Fruit fly (Drosophila melanogaster) whole organism, embryonic: ENCODE data around the gene CG42784.
A peak's percentile ranks its signal among the peaks of the same experiment; 100 is the strongest.

Experiments used
- Ada2b ChIP-seq: fragments of 200-800 bp; sonication (Bioruptor generic); IDR thresholded peaks from 2 replicates; pipeline ENCODE4 v1.3.6; 2022; ENCODE audit warnings: missing biosample characterization, missing genetic modification characterization
- Atf6 ChIP-seq: fragments of 200-800 bp; sonication (Bioruptor generic); IDR thresholded peaks from 2 replicates; pipeline ENCODE4 v1.3.6; 2022; ENCODE audit warnings: missing biosample characterization, missing genetic modification characterization
- Bgb ChIP-seq: fragments of 200-800 bp; sonication (Bioruptor generic); IDR thresholded peaks from 2 replicates; pipeline ENCODE4 v1.3.6; 2022; ENCODE audit warnings: missing biosample characterization, missing genetic modification characterization; ENCODE audit not compliant: partially characterized antibody
- CG10147 ChIP-seq: fragments of 200-800 bp; sonication (Bioruptor generic); optimal IDR thresholded peaks from 2 replicates; lab custom pipeline; 2019; ENCODE audit warnings: missing biosample characterization, mild to moderate bottlenecking, missing genetic modification characterization, moderate library complexity
- CG1024 ChIP-seq: fragments of 200-800 bp; sonication (Bioruptor generic); IDR thresholded peaks from 2 replicates; pipeline ENCODE4 v1.3.6; 2022; ENCODE audit warnings: missing biosample characterization, missing genetic modification characterization
- CG11504 ChIP-seq: fragments of 200-800 bp; sonication (Bioruptor generic); optimal IDR thresholded peaks from 3 replicates; lab custom pipeline; 2019; ENCODE audit warnings: missing biosample characterization, mild to moderate bottlenecking, missing genetic modification characterization, moderate library complexity
- CG12155 ChIP-seq: fragments of 200-800 bp; sonication (Bioruptor generic); optimal IDR thresholded peaks from 3 replicates; lab custom pipeline; 2016; ENCODE audit warnings: missing biosample characterization, missing genetic modification characterization
- CG12299 ChIP-seq: fragments of 200-800 bp; sonication (Bioruptor generic); optimal IDR thresholded peaks from 2 replicates; lab custom pipeline; 2018; ENCODE audit warnings: missing biosample characterization, mild to moderate bottlenecking, missing genetic modification characterization
- CG15269 ChIP-seq: fragments of 200-800 bp; sonication (Bioruptor generic); optimal IDR thresholded peaks from 2 replicates; lab custom pipeline; 2018; ENCODE audit warnings: missing biosample characterization, mild to moderate bottlenecking, missing genetic modification characterization, moderate library complexity
- CG15601 ChIP-seq: fragments of 200-800 bp; sonication (Bioruptor generic); optimal IDR thresholded peaks from 3 replicates; lab custom pipeline; 2019; ENCODE audit warnings: missing biosample characterization, mild to moderate bottlenecking, missing genetic modification characterization, moderate library complexity
- CG17361 ChIP-seq: fragments of 200-800 bp; sonication (Bioruptor generic); IDR thresholded peaks from 3 replicates; pipeline ENCODE4 v1.3.6; 2022; ENCODE audit warnings: missing biosample characterization, missing genetic modification characterization
- CG17912 ChIP-seq: fragments of 200-800 bp; sonication (Bioruptor generic); optimal IDR thresholded peaks from 2 replicates; lab custom pipeline; 2018; ENCODE audit warnings: missing biosample characterization, mild to moderate bottlenecking, missing genetic modification characterization
- CG3407 ChIP-seq: fragments of 200-800 bp; sonication (Bioruptor generic); optimal IDR thresholded peaks from 2 replicates; lab custom pipeline; 2018; ENCODE audit warnings: missing biosample characterization, mild to moderate bottlenecking, missing genetic modification characterization
- CG4404 ChIP-seq: fragments of 200-800 bp; sonication (Bioruptor generic); IDR thresholded peaks from 2 replicates; pipeline ENCODE4 v1.3.6; 2022; ENCODE audit warnings: missing biosample characterization, missing genetic modification characterization
- CG6683 ChIP-seq: fragments of 200-800 bp; sonication (Bioruptor generic); optimal IDR thresholded peaks from 2 replicates; lab custom pipeline; 2017; ENCODE audit warnings: missing biosample characterization, mild to moderate bottlenecking, missing genetic modification characterization, missing genetic modification reagents
- CG8290 ChIP-seq, 3 experiments: fragments of 200-800 bp; sonication (Bioruptor generic); optimal IDR thresholded peaks; 2 replicates each; lab custom pipeline; 2016 to 2019; ENCODE audit warnings: missing biosample characterization in 3 of 3, missing genetic modification characterization in 3 of 3, mild to moderate bottlenecking in 2 of 3, moderate library complexity in 1 of 3
- CG8924 ChIP-seq: fragments of 200-800 bp; optimal IDR thresholded peaks from 3 replicates; lab custom pipeline; 2019; ENCODE audit warnings: missing biosample characterization, mild to moderate bottlenecking, missing genetic modification characterization, moderate library complexity
- CG8944 ChIP-seq: fragments of 200-800 bp; sonication (Bioruptor generic); optimal IDR thresholded peaks from 3 replicates; lab custom pipeline; 2016; ENCODE audit warnings: missing biosample characterization, missing genetic modification characterization
- CG9609 ChIP-seq: fragments of 200-800 bp; sonication (Bioruptor generic); optimal IDR thresholded peaks from 3 replicates; lab custom pipeline; 2016; ENCODE audit warnings: missing biosample characterization, missing genetic modification characterization
- Dref ChIP-seq: fragments of 200-800 bp; sonication (Bioruptor generic); IDR thresholded peaks from 2 replicates; pipeline ENCODE4 v1.3.6; 2022; ENCODE audit warnings: missing biosample characterization, missing genetic modification characterization
- Fer3 ChIP-seq: fragments of 200-800 bp; sonication (Bioruptor generic); optimal IDR thresholded peaks from 2 replicates; lab custom pipeline; 2018; ENCODE audit warnings: missing biosample characterization, mild to moderate bottlenecking, missing genetic modification characterization, moderate library complexity
- Gug ChIP-seq: fragments of 200-800 bp; sonication (Bioruptor generic); IDR thresholded peaks from 4 replicates; pipeline ENCODE4 v1.3.6; 2022; ENCODE audit warnings: missing biosample characterization, missing genetic modification characterization
- HLH4C ChIP-seq: fragments of 200-800 bp; sonication (Bioruptor generic); IDR thresholded peaks from 3 replicates; pipeline ENCODE4 v1.3.6; 2022; ENCODE audit warnings: missing biosample characterization, missing genetic modification characterization; ENCODE audit not compliant: partially characterized antibody
- Hr51 ChIP-seq, 2 experiments: fragments of 200-800 bp; sonication (Bioruptor generic); optimal IDR thresholded peaks; 2 replicates in 1 of 2; 3 replicates in 1 of 2; lab custom pipeline; 2016 to 2018; ENCODE audit warnings: missing biosample characterization in 2 of 2, missing genetic modification characterization in 2 of 2, mild to moderate bottlenecking in 1 of 2, moderate library complexity in 1 of 2
- Lim3 ChIP-seq: fragments of 200-800 bp; sonication (Bioruptor generic); IDR thresholded peaks from 2 replicates; pipeline ENCODE4 v1.3.6; 2022; ENCODE audit warnings: missing biosample characterization, missing genetic modification characterization
- Lpt ChIP-seq: fragments of >200 bp; optimal IDR thresholded peaks from 2 replicates; lab custom pipeline; 2018; ENCODE audit warnings: missing biosample characterization, missing genetic modification characterization
- Meics ChIP-seq: fragments of 200-800 bp; sonication (Bioruptor generic); optimal IDR thresholded peaks from 2 replicates; lab custom pipeline; 2017; ENCODE audit warnings: missing biosample characterization, mild to moderate bottlenecking, missing genetic modification characterization
- Pdp1 ChIP-seq, 2 experiments: fragments of 200-800 bp; sonication (Bioruptor generic); optimal IDR thresholded peaks; 3 replicates each; lab custom pipeline; 2016; ENCODE audit warnings: missing biosample characterization in 2 of 2, missing genetic modification characterization in 2 of 2, mild to moderate bottlenecking in 1 of 2, moderate library complexity in 1 of 2
- Ravus ChIP-seq: fragments of 200-800 bp; sonication (Bioruptor generic); IDR thresholded peaks from 2 replicates; pipeline ENCODE4 v1.3.6; 2022; ENCODE audit warnings: missing biosample characterization, missing genetic modification characterization
- Rfx ChIP-seq: fragments of 200-800 bp; sonication (Bioruptor generic); IDR thresholded peaks from 2 replicates; pipeline ENCODE4 v1.3.6; 2022; ENCODE audit warnings: missing biosample characterization, missing genetic modification characterization
- YL-1 ChIP-seq: fragments of 200-800 bp; sonication (Bioruptor generic); optimal IDR thresholded peaks from 3 replicates; lab custom pipeline; 2017; ENCODE audit warnings: missing biosample characterization, mild to moderate bottlenecking, missing genetic modification characterization
- al ChIP-seq: fragments of 200-800 bp; sonication (Bioruptor generic); IDR thresholded peaks from 2 replicates; pipeline ENCODE4 v1.3.6; 2022; ENCODE audit warnings: missing biosample characterization, missing genetic modification characterization
- bigmax ChIP-seq: fragments of 200-800 bp; sonication (Bioruptor generic); optimal IDR thresholded peaks from 2 replicates; lab custom pipeline; 2018; ENCODE audit warnings: missing biosample characterization, mild to moderate bottlenecking, missing genetic modification characterization
- disco-r ChIP-seq: fragments of 200-800 bp; sonication (Bioruptor generic); optimal IDR thresholded peaks from 2 replicates; lab custom pipeline; 2016; ENCODE audit warnings: missing biosample characterization, missing genetic modification characterization
- dmrt99B ChIP-seq: fragments of 200-800 bp; sonication (Bioruptor generic); optimal IDR thresholded peaks from 2 replicates; lab custom pipeline; 2018; ENCODE audit warnings: missing biosample characterization, mild to moderate bottlenecking, missing genetic modification characterization, moderate library complexity
- esg ChIP-seq: fragments of 200-800 bp; sonication (Bioruptor generic); conservative IDR thresholded peaks from 2 replicates; pipeline ENCODE4 v1.3.6; 2022; ENCODE audit warnings: missing biosample characterization, missing genetic modification characterization
- ftz-f1 ChIP-seq: fragments of 200-800 bp; sonication (Bioruptor generic); optimal IDR thresholded peaks from 2 replicates; lab custom pipeline; 2016; ENCODE audit warnings: missing biosample characterization, missing genetic modification characterization
- gt ChIP-seq: fragments of 200-800 bp; sonication (Bioruptor generic); IDR thresholded peaks from 2 replicates; pipeline ENCODE4 v1.3.6; 2022; ENCODE audit warnings: missing biosample characterization, missing genetic modification characterization
- mirr ChIP-seq: fragments of 200-800 bp; sonication (Bioruptor generic); optimal IDR thresholded peaks from 3 replicates; lab custom pipeline; 2018; ENCODE audit warnings: missing biosample characterization, mild to moderate bottlenecking, missing genetic modification characterization
- pfk ChIP-seq: fragments of 200-800 bp; sonication (Bioruptor generic); optimal IDR thresholded peaks from 2 replicates; lab custom pipeline; 2018; ENCODE audit warnings: missing biosample characterization, mild to moderate bottlenecking, missing genetic modification characterization, moderate library complexity
- ranshi ChIP-seq: fragments of 200-800 bp; sonication (Bioruptor generic); IDR thresholded peaks from 2 replicates; pipeline ENCODE4 v1.3.6; 2022; ENCODE audit warnings: missing biosample characterization, missing genetic modification characterization
- row ChIP-seq: fragments of 200-800 bp; sonication (Bioruptor generic); IDR thresholded peaks from 3 replicates; pipeline ENCODE4 v1.3.6; 2022; ENCODE audit warnings: missing biosample characterization, missing genetic modification characterization
- sc ChIP-seq, 3 experiments: fragments of >200 bp in 2 of 3; fragments of 200-800 bp in 1 of 3; sonication (Bioruptor generic) in 1 of 3; optimal IDR thresholded peaks; 2 replicates in 2 of 3; 3 replicates in 1 of 3; lab custom pipeline; 2017; ENCODE audit warnings: mild to moderate bottlenecking in 1 of 3, missing biosample characterization in 1 of 3, missing genetic modification characterization in 1 of 3, missing genetic modification reagents in 1 of 3
- sisA ChIP-seq: fragments of 200-800 bp; sonication (Bioruptor generic); IDR thresholded peaks from 2 replicates; pipeline ENCODE4 v1.3.6; 2022; ENCODE audit warnings: missing biosample characterization, missing genetic modification characterization
- sob ChIP-seq: fragments of 200-800 bp; sonication (Bioruptor generic); IDR thresholded peaks from 2 replicates; pipeline ENCODE4 v1.3.6; 2022; ENCODE audit warnings: missing biosample characterization, missing genetic modification characterization
- tio ChIP-seq: fragments of 200-800 bp; sonication (Bioruptor generic); optimal IDR thresholded peaks from 2 replicates; lab custom pipeline; 2017; ENCODE audit warnings: missing biosample characterization, missing genetic modification characterization, inconsistent platforms
- toy ChIP-seq: fragments of 200-800 bp; sonication (Bioruptor generic); IDR thresholded peaks from 2 replicates; pipeline ENCODE4 v1.3.6; 2022; ENCODE audit warnings: missing biosample characterization, missing genetic modification characterization
- ttk ChIP-seq: fragments of 200-800 bp; sonication (Bioruptor generic); IDR thresholded peaks from 2 replicates; pipeline ENCODE4 v2.1.2; 2022; ENCODE audit warnings: missing biosample characterization, missing genetic modification characterization
- tx ChIP-seq: fragments of 200-800 bp; sonication (Bioruptor generic); optimal IDR thresholded peaks from 2 replicates; lab custom pipeline; 2016; ENCODE audit warnings: missing biosample characterization, missing genetic modification characterization
- zfh2 ChIP-seq: fragments of 200-800 bp; sonication (Bioruptor generic); optimal IDR thresholded peaks from 2 replicates; lab custom pipeline; 2016; ENCODE audit warnings: missing biosample characterization, missing genetic modification characterization

The CG42784 gene

DNA sequence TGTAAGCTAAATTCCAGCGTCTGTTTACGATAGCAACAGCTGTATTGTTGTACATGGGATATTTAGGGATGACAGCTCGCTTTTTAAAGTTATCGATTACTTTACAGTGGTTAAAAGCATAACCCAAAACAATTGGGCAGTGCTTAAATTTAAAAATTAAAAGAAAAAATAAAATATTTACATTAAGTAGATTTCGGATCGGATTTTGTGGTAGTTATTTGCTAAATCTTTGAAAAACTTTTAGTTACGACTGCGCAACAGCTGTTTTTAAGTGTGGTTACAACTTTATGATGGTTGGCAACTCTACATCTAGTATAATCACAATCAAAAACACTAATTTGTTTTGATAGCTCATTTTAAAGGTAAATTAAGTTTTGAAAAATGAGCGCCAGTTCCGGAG is 28.0 kb upstream of the CG42784 start, which contains the start of the genes Ing5 and CG7099 (continued):
- TF ChIP-seq pfk (GFP tag; lab: Kevin White, UChicago) (peak; percentile 52), esg (GFP tag; lab: Robert Waterston, UW) (peak; percentile 94), sisA (peak; percentile 97), Rfx (GFP tag; lab: Robert Waterston, UW) (peak; percentile 98), Gug (GFP tag; lab: Robert Waterston, UW) (peak; percentile 96), CG6683 (GFP tag; lab: Kevin White, UChicago) (peak; percentile 85), Meics (GFP tag; lab: Kevin White, UChicago) (peak; percentile 95), ftz-f1 (GFP tag; lab: Kevin White, UChicago) (peak; percentile 18), sob (GFP tag; lab: Robert Waterston, UW) (peak; percentile 98), Fer3 (tag; lab: Kevin White, UChicago) (peak; percentile 97), CG3407 (peak; percentile 92), CG1024 (GFP tag; lab: Robert Waterston, UW) (peak; percentile 92), toy (GFP tag; lab: Robert Waterston, UW) (peak; percentile 87), mirr (GFP tag; lab: Kevin White, UChicago) (peak; percentile 91), ranshi (peak; percentile 97), Ada2b (GFP tag; lab: Robert Waterston, UW) (peak; percentile 98), tx (GFP tag; lab: Kevin White, UChicago) (peak; percentile 88), ttk (GFP tag; lab: Robert Waterston, UW) (peak; percentile 95), HLH4C (GFP tag; lab: Robert Waterston, UW) (peak; percentile 71), zfh2 (GFP tag; lab: Kevin White, UChicago) (peak; percentile 95), CG4404 (GFP tag; lab: Robert Waterston, UW) (peak; percentile 96), disco-r (GFP tag; lab: Kevin White, UChicago) (peak; percentile 66), Bgb (GFP tag; lab: Robert Waterston, UW) (peak; percentile 75), CG12299 (tag; lab: Kevin White, UChicago) (peak; percentile 93), CG15601 (tag; lab: Kevin White, UChicago) (peak; percentile 94), bigmax (GFP tag; lab: Kevin White, UChicago) (peak; percentile 75), Atf6 (peak; percentile 96), gt (GFP tag; lab: Robert Waterston, UW) (peak; percentile 92), Ravus (peak; percentile 92), Hr51 (GFP tag; optimal IDR thresholded peaks at IDR 0.05; lab: Kevin White, UChicago) (peak; percentile 95 to 96), CG8944 (GFP tag; lab: Kevin White, UChicago) (peak; percentile 88), Dref (GFP tag; lab: Robert Waterston, UW) (peak; percentile 75), CG12155 (GFP tag; lab: Kevin White, UChicago) (peak; percentile 96), CG15269 (tag; lab: Kevin White, UChicago) (peak; percentile 96), CG11504 (tag; lab: Kevin White, UChicago) (peak; percentile 94), dmrt99B (tag; lab: Kevin White, UChicago) (peak; percentile 93), CG9609 (peak; percentile 86), CG8290 (GFP tag; optimal IDR thresholded peaks at IDR 0.05; lab: Kevin White, UChicago) (peak; percentile 96), CG8290 (tag; optimal IDR thresholded peaks at IDR 0.05; lab: Kevin White, UChicago) (peak in 1 of 2 experiments; percentile 92), YL-1 (peak; percentile 92), tio (GFP tag; lab: Kevin White, UChicago) (peak; percentile 96), CG17361 (peak; percentile 97), Lpt (GFP tag; lab: Kevin White, UChicago) (no peak), CG10147 (GFP tag; lab: Kevin White, UChicago) (peak; percentile 93), sc (optimal IDR thresholded peaks at IDR 0.05; lab: Kevin White, UChicago) (no peak), sc (GFP tag; optimal IDR thresholded peaks at IDR 0.05; lab: Kevin White, UChicago) (peak; percentile 93), Pdp1 (GFP tag; optimal IDR thresholded peaks at IDR 0.05; lab: Kevin White, UChicago) (peak; percentile 92 to 94), al (GFP tag; lab: Robert Waterston, UW) (peak; percentile 97), CG8924 (tag; lab: Kevin White, UChicago) (peak; percentile 95), CG17912 (peak; percentile 83), Lim3 (GFP tag; lab: Robert Waterston, UW) (peak; percentile 88), row (GFP tag; lab: Robert Waterston, UW) (peak; percentile 99)
